Fruit fly (Drosophila melanogaster) Kc167 (cell line): ENCODE results near the gene PGRP-SB1.

Experiments used
- Myc ChIP-seq: fragments of >200 bp; optimal IDR thresholded peaks from 2 replicates; lab custom pipeline; 2017; ENCODE audit warnings: missing external identifiers
- insv ChIP-seq: fragments of >200 bp; optimal IDR thresholded peaks from 3 replicates; lab custom pipeline; 2018; ENCODE audit warnings: missing external identifiers

dm6 chr3L:16699292-16700026 lies 28.3 kb downstream of the PGRP-SB1 start:
- TF ChIP-seq Myc (lab: Kevin White, UChicago) (no peak), insv (lab: Kevin White, UChicago) (no peak)
